Worm (Caenorhabditis elegans) whole organism, young adult: Measurements from ENCODE around the gene sek-4.

Experiments used
- B0035.1 ChIP-seq: sonication (generic microtip); optimal IDR thresholded peaks from 2 replicates; lab custom pipeline; 2016; ENCODE audit warnings: missing genetic modification characterization, mild to moderate bottlenecking, missing compliant biosample characterization, missing genotype, missing genetic modification reagents
- B0261.1 ChIP-seq: sonication (generic microtip); optimal IDR thresholded peaks from 2 replicates; lab custom pipeline; 2016; ENCODE audit warnings: mild to moderate bottlenecking, missing genetic modification characterization, moderate library complexity, missing compliant biosample characterization
- D2030.7 ChIP-seq: fragments of 200-800 bp; sonication (Bioruptor generic); IDR thresholded peaks from 2 replicates; pipeline ENCODE4 v1.3.6; 2022; ENCODE audit warnings: missing genetic modification reagents, missing genetic modification characterization, missing compliant biosample characterization
- F22D6.2 ChIP-seq: sonication (generic microtip); optimal IDR thresholded peaks from 2 replicates; lab custom pipeline; 2016; ENCODE audit warnings: mild to moderate bottlenecking, missing genetic modification characterization, missing compliant biosample characterization
- F23B12.7 ChIP-seq: sonication (generic microtip); optimal IDR thresholded peaks from 2 replicates; lab custom pipeline; 2017; ENCODE audit warnings: missing genetic modification characterization, mild to moderate bottlenecking, missing compliant biosample characterization, antibody characterized with exemption, moderate library complexity; ENCODE audit not compliant: insufficient read depth
- F33H1.4 ChIP-seq: fragments of 200-800 bp; sonication (Bioruptor generic); IDR thresholded peaks from 2 replicates; pipeline ENCODE4 v1.3.6; 2022; ENCODE audit warnings: missing genetic modification reagents, missing genetic modification characterization, missing compliant biosample characterization
- F57C9.4 ChIP-seq: sonication (generic microtip); optimal IDR thresholded peaks from 2 replicates; lab custom pipeline; 2017; ENCODE audit warnings: mild to moderate bottlenecking, missing genetic modification characterization, missing compliant biosample characterization
- K12H6.12 ChIP-seq: fragments of 200-800 bp; sonication (Bioruptor generic); optimal IDR thresholded peaks from 2 replicates; lab custom pipeline; 2018; ENCODE audit warnings: mild to moderate bottlenecking, missing genetic modification characterization, missing compliant biosample characterization
- T07F8.4 ChIP-seq: sonication (generic microtip); optimal IDR thresholded peaks from 2 replicates; lab custom pipeline; 2016; ENCODE audit warnings: mild to moderate bottlenecking, missing genetic modification characterization, moderate library complexity, missing compliant biosample characterization
- Y53F4B.3 ChIP-seq: fragments of 200-800 bp; sonication (Bioruptor generic); IDR thresholded peaks from 2 replicates; pipeline ENCODE4 v1.3.6; 2022; ENCODE audit warnings: missing genetic modification reagents, missing genetic modification characterization, missing compliant biosample characterization
- Y53G8AR.9 ChIP-seq: fragments of 200-800 bp; sonication (Bioruptor generic); conservative IDR thresholded peaks from 2 replicates; pipeline ENCODE4 v1.3.6; 2022; ENCODE audit warnings: missing genetic modification reagents, missing genetic modification characterization, missing compliant biosample characterization
- ZK185.1 ChIP-seq: sonication (generic microtip); optimal IDR thresholded peaks from 2 replicates; lab custom pipeline; 2016; ENCODE audit warnings: mild to moderate bottlenecking, missing genetic modification characterization, missing compliant biosample characterization; ENCODE audit not compliant: poor library complexity, severe bottlenecking
- akir-1 ChIP-seq: fragments of 200-800 bp; sonication (Bioruptor generic); optimal IDR thresholded peaks from 2 replicates; lab custom pipeline; 2018; ENCODE audit warnings: mild to moderate bottlenecking, missing genetic modification characterization, moderate library complexity, missing compliant biosample characterization
- cebp-1 ChIP-seq, 2 experiments: fragments of 200-800 bp in 1 of 2; sonication (Bioruptor generic) in 1 of 2; sonication (generic microtip) in 1 of 2; IDR thresholded peaks in 1 of 2; optimal IDR thresholded peaks in 1 of 2; 2 replicates each; pipeline versions ENCODE4 v1.3.6 to Lab custom; 2017 to 2022; ENCODE audit warnings: missing compliant biosample characterization in 2 of 2, missing genetic modification characterization in 2 of 2, mild to moderate bottlenecking in 1 of 2, missing genetic modification reagents in 1 of 2, moderate library complexity in 1 of 2
- ceh-100 ChIP-seq: fragments of 200-800 bp; sonication (Bioruptor generic); IDR thresholded peaks from 2 replicates; pipeline ENCODE4 v1.3.6; 2022; ENCODE audit warnings: missing genetic modification reagents, missing genetic modification characterization, missing compliant biosample characterization
- ceh-40 ChIP-seq: fragments of 200-800 bp; sonication (Bioruptor generic); IDR thresholded peaks from 2 replicates; pipeline ENCODE4 v1.3.6; 2022; ENCODE audit warnings: missing genetic modification characterization, missing compliant biosample characterization
- ceh-91 ChIP-seq: fragments of 200-800 bp; sonication (Bioruptor generic); IDR thresholded peaks from 2 replicates; pipeline ENCODE4 v1.3.6; 2022; ENCODE audit warnings: missing genetic modification reagents, missing genetic modification characterization, missing compliant biosample characterization
- dox-1 ChIP-seq: fragments of 200-800 bp; sonication (Bioruptor generic); IDR thresholded peaks from 2 replicates; pipeline ENCODE4 v1.3.6; 2022; ENCODE audit warnings: missing genetic modification reagents, missing genetic modification characterization, missing compliant biosample characterization
- egl-18 ChIP-seq: fragments of 200-800 bp; sonication (Bioruptor generic); IDR thresholded peaks from 2 replicates; pipeline ENCODE4 v1.3.6; 2022; ENCODE audit warnings: missing genetic modification reagents, missing genetic modification characterization, missing compliant biosample characterization
- egl-44 ChIP-seq: fragments of 200-800 bp; sonication (Bioruptor generic); IDR thresholded peaks from 2 replicates; pipeline ENCODE4 v1.3.6; 2022; ENCODE audit warnings: missing genetic modification reagents, missing genetic modification characterization, missing compliant biosample characterization
- hmg-1.2 ChIP-seq: fragments of 200-800 bp; sonication (Bioruptor generic); IDR thresholded peaks from 2 replicates; pipeline ENCODE4 v1.3.6; 2022; ENCODE audit warnings: missing genetic modification reagents, missing genetic modification characterization, missing compliant biosample characterization
- hmg-20 ChIP-seq: fragments of 200-800 bp; sonication (Bioruptor generic); IDR thresholded peaks from 2 replicates; pipeline ENCODE4 v1.3.6; 2022; ENCODE audit warnings: missing genetic modification reagents, missing genetic modification characterization, missing compliant biosample characterization
- lag-1 ChIP-seq: fragments of 200-800 bp; sonication (Bioruptor generic); IDR thresholded peaks from 2 replicates; pipeline ENCODE4 v1.3.6; 2022; ENCODE audit warnings: missing genetic modification reagents, missing genetic modification characterization, missing compliant biosample characterization
- let-607 ChIP-seq, 2 experiments: fragments of 200-800 bp in 1 of 2; sonication (Bioruptor generic) in 1 of 2; sonication (generic microtip) in 1 of 2; optimal IDR thresholded peaks; 2 replicates each; lab custom pipeline; 2016 to 2018; ENCODE audit warnings: mild to moderate bottlenecking in 2 of 2, missing compliant biosample characterization in 2 of 2, missing genetic modification characterization in 2 of 2, moderate library complexity in 2 of 2, missing genotype in 1 of 2
- lin-26 ChIP-seq: fragments of 200-800 bp; sonication (Bioruptor generic); IDR thresholded peaks from 2 replicates; pipeline ENCODE4 v1.3.6; 2022; ENCODE audit warnings: missing genetic modification reagents, missing genetic modification characterization, missing compliant biosample characterization
- lin-35 ChIP-seq, 3 experiments: fragments of 150-350 bp in 2 of 3; sonication (generic microtip) in 1 of 3; optimal IDR thresholded peaks; 2 replicates each; lab custom pipeline; 2014 to 2018; ENCODE audit warnings: missing biosample characterization in 3 of 3, missing genetic modification characterization in 3 of 3, missing genetic modification reagents in 3 of 3
- lin-40 ChIP-seq: sonication (generic microtip); optimal IDR thresholded peaks from 2 replicates; lab custom pipeline; 2016; ENCODE audit warnings: missing genetic modification characterization, mild to moderate bottlenecking, missing compliant biosample characterization, missing genotype, missing genetic modification reagents
- lin-54 ChIP-seq: fragments of 200-800 bp; sonication (Bioruptor generic); optimal IDR thresholded peaks from 2 replicates; lab custom pipeline; 2018; ENCODE audit warnings: mild to moderate bottlenecking, missing genetic modification characterization, missing compliant biosample characterization
- madf-10 ChIP-seq: sonication (generic microtip); optimal IDR thresholded peaks from 2 replicates; lab custom pipeline; 2016; ENCODE audit warnings: mild to moderate bottlenecking, missing genetic modification characterization, missing compliant biosample characterization
- madf-8 ChIP-seq: fragments of 200-800 bp; sonication (Bioruptor generic); conservative IDR thresholded peaks from 2 replicates; pipeline ENCODE4 v1.3.6; 2022; ENCODE audit warnings: missing genetic modification reagents, missing genetic modification characterization, missing compliant biosample characterization
- mxl-1 ChIP-seq: sonication (generic microtip); optimal IDR thresholded peaks from 2 replicates; lab custom pipeline; 2016; ENCODE audit warnings: missing genetic modification characterization, missing compliant biosample characterization
- nfya-2 ChIP-seq: fragments of 200-800 bp; sonication (Bioruptor generic); IDR thresholded peaks from 2 replicates; pipeline ENCODE4 v1.3.6; 2022; ENCODE audit warnings: missing genetic modification reagents, missing genetic modification characterization, missing compliant biosample characterization
- nhr-120 ChIP-seq: fragments of 200-800 bp; sonication (Bioruptor generic); IDR thresholded peaks from 2 replicates; pipeline ENCODE4 v1.3.6; 2022; ENCODE audit warnings: missing genetic modification characterization, missing compliant biosample characterization
- nhr-27 ChIP-seq: fragments of 200-800 bp; sonication (Bioruptor generic); optimal IDR thresholded peaks from 2 replicates; lab custom pipeline; 2018; ENCODE audit warnings: mild to moderate bottlenecking, missing genetic modification characterization, moderate library complexity, missing compliant biosample characterization
- nhr-80 ChIP-seq: sonication (generic microtip); optimal IDR thresholded peaks from 2 replicates; lab custom pipeline; 2016; ENCODE audit warnings: missing genetic modification characterization, missing compliant biosample characterization
- rec-8 ChIP-seq, 2 experiments: sonication (generic microtip); optimal IDR thresholded peaks; 2 replicates each; lab custom pipeline; 2016; ENCODE audit warnings: mild to moderate bottlenecking in 2 of 2, missing genetic modification characterization in 2 of 2, missing genetic modification reagents in 2 of 2, missing genotype in 2 of 2, missing biosample characterization in 1 of 2, missing compliant biosample characterization in 1 of 2, moderate library complexity in 1 of 2
- snpc-1.1 ChIP-seq: sonication (generic microtip); optimal IDR thresholded peaks from 2 replicates; lab custom pipeline; 2017; ENCODE audit warnings: missing genetic modification characterization, mild to moderate bottlenecking, missing compliant biosample characterization, antibody characterized with exemption, moderate library complexity, missing genotype, missing genetic modification reagents; ENCODE audit not compliant: insufficient read depth
- snpc-3.4 ChIP-seq: sonication (generic microtip); optimal IDR thresholded peaks from 2 replicates; lab custom pipeline; 2017; ENCODE audit warnings: missing genetic modification characterization, mild to moderate bottlenecking, missing compliant biosample characterization, antibody characterized with exemption, moderate library complexity, missing genotype, missing genetic modification reagents
- sptf-2 ChIP-seq: fragments of 200-800 bp; sonication (Bioruptor generic); optimal IDR thresholded peaks from 2 replicates; lab custom pipeline; 2018; ENCODE audit warnings: mild to moderate bottlenecking, missing genetic modification characterization, missing compliant biosample characterization
- tlf-1 ChIP-seq: fragments of 200-800 bp; sonication (Bioruptor generic); optimal IDR thresholded peaks from 2 replicates; lab custom pipeline; 2018; ENCODE audit warnings: mild to moderate bottlenecking, missing genetic modification characterization, missing compliant biosample characterization
- unc-62 ChIP-seq: fragments of 150-350 bp; optimal IDR thresholded peaks from 2 replicates; lab custom pipeline; 2014; ENCODE audit warnings: missing biosample characterization, missing genetic modification reagents, missing genetic modification characterization
- zfh-2 ChIP-seq: fragments of 200-800 bp; sonication (Bioruptor generic); conservative IDR thresholded peaks from 2 replicates; pipeline ENCODE4 v1.3.6; 2022; ENCODE audit warnings: missing genetic modification reagents, missing genetic modification characterization, missing compliant biosample characterization
- ztf-22 ChIP-seq: fragments of 200-800 bp; sonication (Bioruptor generic); optimal IDR thresholded peaks from 2 replicates; lab custom pipeline; 2018; ENCODE audit warnings: mild to moderate bottlenecking, missing genetic modification characterization, moderate library complexity, missing compliant biosample characterization
- ztf-26 ChIP-seq: sonication (generic microtip); optimal IDR thresholded peaks from 2 replicates; lab custom pipeline; 2017; ENCODE audit warnings: missing genetic modification characterization, missing compliant biosample characterization
- ztf-28 ChIP-seq: fragments of 200-800 bp; sonication (Bioruptor generic); IDR thresholded peaks from 2 replicates; pipeline ENCODE4 v1.3.6; 2022; ENCODE audit warnings: missing genetic modification reagents, missing genetic modification characterization, missing compliant biosample characterization
- ztf-3 ChIP-seq: fragments of 200-800 bp; sonication (Bioruptor generic); optimal IDR thresholded peaks from 2 replicates; lab custom pipeline; 2018; ENCODE audit warnings: mild to moderate bottlenecking, missing genetic modification characterization, missing compliant biosample characterization
- ztf-6 ChIP-seq: fragments of 200-800 bp; sonication (Bioruptor generic); IDR thresholded peaks from 2 replicates; pipeline ENCODE4 v1.3.6; 2022; ENCODE audit warnings: missing genetic modification reagents, missing genetic modification characterization, missing compliant biosample characterization

sek-4 gene

ce11 chrX:5407271-5407670 is 32.4 kb downstream of the sek-4 start (continued):
- TF ChIP-seq cebp-1 (GFP tag; IDR thresholded peaks at IDR 0.05; lab: Robert Waterston, UW), result no peak
- no peak for TF ChIP-seq cebp-1 (tag; optimal IDR thresholded peaks at IDR 0.05; lab: Kevin White, UChicago)
- peak; percentile 74 for TF ChIP-seq hmg-1.2 (GFP tag; lab: Robert Waterston, UW)
- no peak for TF ChIP-seq F33H1.4 (GFP tag; lab: Robert Waterston, UW)
- no peak for TF ChIP-seq nhr-27 (tag; lab: Kevin White, UChicago)
- TF ChIP-seq D2030.7 (GFP tag; lab: Robert Waterston, UW), result peak; percentile 54
- no peak for TF ChIP-seq zfh-2
- TF ChIP-seq ceh-40 (GFP tag; lab: Robert Waterston, UW), result peak; percentile 48; the same call in 1 of the 2 replicates
- peak; percentile 1 to 35 for TF ChIP-seq rec-8 (tag; optimal IDR thresholded peaks at IDR 0.05; lab: Kevin White, UChicago)
- TF ChIP-seq nfya-2 (GFP tag; lab: Robert Waterston, UW), result no peak
- peak; percentile 10 for TF ChIP-seq F23B12.7 (tag; lab: Kevin White, UChicago)
- no peak for TF ChIP-seq B0035.1 (tag; lab: Kevin White, UChicago)
- TF ChIP-seq madf-8 (GFP tag; lab: Robert Waterston, UW), result no peak
- 0 out of 2 replicates have a peak, but pooled peaks have one; percentile 51 for TF ChIP-seq dox-1 (GFP tag; lab: Robert Waterston, UW)
- TF ChIP-seq mxl-1 (tag; lab: Kevin White, UChicago), result peak; percentile 77
- TF ChIP-seq nhr-80 (tag; lab: Kevin White, UChicago), result no peak
- TF ChIP-seq ztf-26 (tag; lab: Kevin White, UChicago), result no peak
- TF ChIP-seq lin-35 (GFP tag; optimal IDR thresholded peaks at IDR 0.05; lab: Kevin White, UChicago), result no peak
- no peak for TF ChIP-seq ceh-100 (GFP tag; lab: Robert Waterston, UW)
- no peak for TF ChIP-seq ztf-6 (GFP tag; lab: Robert Waterston, UW)
- no peak for TF ChIP-seq let-607 (tag; optimal IDR thresholded peaks at IDR 0.05; lab: Kevin White, UChicago)
- no peak for TF ChIP-seq ceh-91
- TF ChIP-seq ztf-3 (GFP tag; lab: Kevin White, UChicago), result no peak
- TF ChIP-seq snpc-1.1, result no peak
- no peak for TF ChIP-seq egl-44 (GFP tag; lab: Robert Waterston, UW)
- no peak; the same call in 1 of the 2 replicates for TF ChIP-seq hmg-20
- TF ChIP-seq unc-62 (GFP tag; lab: Kevin White, UChicago), result no peak
- no peak for TF ChIP-seq F57C9.4 (tag; lab: Kevin White, UChicago)
- TF ChIP-seq sptf-2 (GFP tag; lab: Kevin White, UChicago), result no peak
- peak; percentile 7 for TF ChIP-seq madf-10
- no peak for TF ChIP-seq F22D6.2 (tag; lab: Kevin White, UChicago)
- TF ChIP-seq snpc-3.4 (tag; lab: Kevin White, UChicago), result peak; percentile 47
- TF ChIP-seq lin-26 (GFP tag; lab: Robert Waterston, UW), result peak; percentile 78
- no peak for TF ChIP-seq ztf-22 (GFP tag; lab: Kevin White, UChicago)
- TF ChIP-seq Y53F4B.3, result no peak
- no peak for TF ChIP-seq tlf-1
- TF ChIP-seq lin-54 (GFP tag; lab: Kevin White, UChicago), result no peak
- TF ChIP-seq lin-40, result no peak
- TF ChIP-seq T07F8.4 (tag; lab: Kevin White, UChicago), result peak; percentile 38
- no peak for TF ChIP-seq lag-1 (GFP tag; lab: Robert Waterston, UW)
- peak; percentile 91 for TF ChIP-seq B0261.1 (tag; lab: Kevin White, UChicago)
- no peak for TF ChIP-seq akir-1 (GFP tag; lab: Kevin White, UChicago)
- no peak for TF ChIP-seq nhr-120 (GFP tag; lab: Robert Waterston, UW)
- TF ChIP-seq ZK185.1 (tag; lab: Kevin White, UChicago), result no peak
- 0 out of 2 replicates have a peak, but pooled peaks have one; percentile 17 for TF ChIP-seq ztf-28 (GFP tag; lab: Robert Waterston, UW)
- TF ChIP-seq egl-18 (GFP tag; lab: Robert Waterston, UW), result no peak
- no peak for TF ChIP-seq K12H6.12 (tag; lab: Kevin White, UChicago)
- no peak for TF ChIP-seq Y53G8AR.9
